Worm (Caenorhabditis elegans) whole organism, L4 larva: ENCODE results near the gene C15H7.3.

Experiments used
- F44E2.7 ChIP-seq: fragments of 200-800 bp; sonication (Bioruptor generic); IDR thresholded peaks from 2 replicates; pipeline ENCODE4 v2.1.2; 2022; ENCODE audit warnings: missing genetic modification characterization, missing compliant biosample characterization
- F49E8.2 ChIP-seq: sonication (generic microtip); optimal IDR thresholded peaks from 2 replicates; lab custom pipeline; 2016; ENCODE audit warnings: missing compliant biosample characterization, mild to moderate bottlenecking, missing genetic modification characterization, borderline replicate concordance
- T20F7.1 ChIP-seq: fragments of 200-800 bp; sonication (Bioruptor generic); optimal IDR thresholded peaks from 2 replicates; lab custom pipeline; 2018; ENCODE audit warnings: mild to moderate bottlenecking, missing genetic modification characterization, missing compliant biosample characterization
- T26A8.4 ChIP-seq: fragments of 200-800 bp; sonication (Bioruptor generic); IDR thresholded peaks from 2 replicates; pipeline ENCODE4 v1.3.6; 2022; ENCODE audit warnings: missing genetic modification characterization, missing compliant biosample characterization
- Y5F2A.4 ChIP-seq: fragments of 200-800 bp; sonication (Bioruptor generic); optimal IDR thresholded peaks from 2 replicates; lab custom pipeline; 2018; ENCODE audit warnings: mild to moderate bottlenecking, missing genetic modification characterization, missing compliant biosample characterization
- Y75B8A.6 ChIP-seq: fragments of 200-800 bp; sonication (Bioruptor generic); IDR thresholded peaks from 2 replicates; pipeline ENCODE4 v1.3.6; 2022; ENCODE audit warnings: missing genetic modification reagents, missing genetic modification characterization, missing compliant biosample characterization
- aha-1 ChIP-seq: fragments of 150-350 bp; peaks from one replicate; lab custom pipeline; 2014; ENCODE audit warnings: missing biosample characterization, missing genetic modification characterization
- aly-2 ChIP-seq: sonication (generic microtip); optimal IDR thresholded peaks from 2 replicates; lab custom pipeline; 2018; ENCODE audit warnings: missing biosample characterization, missing genetic modification characterization
- ceh-82 ChIP-seq: sonication (generic microtip); optimal IDR thresholded peaks from 2 replicates; lab custom pipeline; 2017; ENCODE audit warnings: missing biosample characterization, missing genetic modification characterization
- ces-1 ChIP-seq: fragments of 150-350 bp; sonication (generic microtip); optimal IDR thresholded peaks from 4 replicates; lab custom pipeline; 2014; ENCODE audit warnings: missing biosample characterization, missing genetic modification reagents, missing genetic modification characterization
- cey-2 ChIP-seq: sonication (generic microtip); optimal IDR thresholded peaks from 3 replicates; lab custom pipeline; 2017; ENCODE audit warnings: missing genetic modification characterization, mild to moderate bottlenecking, missing compliant biosample characterization, antibody characterized with exemption, borderline replicate concordance; ENCODE audit not compliant: insufficient read depth
- ctbp-1 ChIP-seq: fragments of 200-800 bp; sonication (Bioruptor generic); IDR thresholded peaks from 2 replicates; pipeline ENCODE4 v1.3.6; 2022; ENCODE audit warnings: missing genetic modification reagents, missing genetic modification characterization, missing compliant biosample characterization
- daf-16 ChIP-seq, 3 experiments: sonication (generic microtip); optimal IDR thresholded peaks; 2 replicates each; lab custom pipeline; 2016 to 2017; ENCODE audit warnings: missing genetic modification characterization in 3 of 3, missing genetic modification reagents in 3 of 3, mild to moderate bottlenecking in 2 of 3, missing compliant biosample characterization in 2 of 3, missing biosample characterization in 1 of 3, moderate library complexity in 1 of 3
- daf-19 ChIP-seq: fragments of 200-800 bp; sonication (Bioruptor generic); conservative IDR thresholded peaks from 2 replicates; pipeline ENCODE4 v1.3.6; 2022; ENCODE audit warnings: missing genetic modification characterization, missing compliant biosample characterization
- dmd-6 ChIP-seq: fragments of 200-800 bp; sonication (Bioruptor generic); IDR thresholded peaks from 2 replicates; pipeline ENCODE4 v1.3.6; 2022; ENCODE audit warnings: missing genetic modification reagents, missing genetic modification characterization, missing compliant biosample characterization
- dmd-9 ChIP-seq: fragments of 200-800 bp; sonication (Bioruptor generic); IDR thresholded peaks from 2 replicates; pipeline ENCODE4 v1.3.6; 2022; ENCODE audit warnings: missing genetic modification reagents, missing genetic modification characterization, missing compliant biosample characterization
- dve-1 ChIP-seq: sonication (generic microtip); optimal IDR thresholded peaks from 2 replicates; lab custom pipeline; 2017; ENCODE audit warnings: antibody characterized with exemption, mild to moderate bottlenecking, missing genetic modification characterization, missing compliant biosample characterization; ENCODE audit not compliant: insufficient read depth
- egl-43 ChIP-seq: fragments of 200-800 bp; sonication (Bioruptor generic); IDR thresholded peaks from 2 replicates; pipeline ENCODE4 v1.3.6; 2022; ENCODE audit warnings: missing genetic modification reagents, missing genetic modification characterization, missing compliant biosample characterization
- gei-8 ChIP-seq: fragments of 200-800 bp; sonication (Bioruptor generic); optimal IDR thresholded peaks from 2 replicates; lab custom pipeline; 2018; ENCODE audit warnings: mild to moderate bottlenecking, missing genetic modification characterization, missing compliant biosample characterization
- hlh-11 ChIP-seq: fragments of 200-800 bp; sonication (Bioruptor generic); optimal IDR thresholded peaks from 2 replicates; lab custom pipeline; 2018; ENCODE audit warnings: mild to moderate bottlenecking, missing genetic modification characterization, missing compliant biosample characterization
- hlh-30 ChIP-seq: sonication (generic microtip); optimal IDR thresholded peaks from 2 replicates; lab custom pipeline; 2017; ENCODE audit warnings: antibody characterized with exemption, mild to moderate bottlenecking, missing genetic modification characterization, missing compliant biosample characterization; ENCODE audit not compliant: insufficient read depth
- lin-1 ChIP-seq: fragments of 200-800 bp; sonication (Bioruptor generic); IDR thresholded peaks from 2 replicates; pipeline ENCODE4 v1.3.6; 2022; ENCODE audit warnings: missing genetic modification reagents, missing genetic modification characterization, missing compliant biosample characterization
- lin-13 ChIP-seq: fragments of 150-350 bp; optimal IDR thresholded peaks from 2 replicates; lab custom pipeline; 2014; ENCODE audit warnings: missing biosample characterization, missing genetic modification reagents, missing genetic modification characterization
- lin-38 ChIP-seq: fragments of 200-800 bp; sonication (Bioruptor generic); IDR thresholded peaks from 2 replicates; pipeline ENCODE4 v1.3.6; 2022; ENCODE audit warnings: missing genetic modification reagents, missing genetic modification characterization, missing compliant biosample characterization
- lin-39 ChIP-seq: fragments of 150-350 bp; optimal IDR thresholded peaks from 2 replicates; lab custom pipeline; 2014; ENCODE audit warnings: missing biosample characterization, missing genetic modification reagents, missing genetic modification characterization
- madf-9 ChIP-seq: fragments of 200-800 bp; sonication (Bioruptor generic); conservative IDR thresholded peaks from 2 replicates; pipeline ENCODE4 v1.3.6; 2022; ENCODE audit warnings: missing genetic modification reagents, missing genetic modification characterization, missing compliant biosample characterization
- mep-1 ChIP-seq: fragments of 150-350 bp; sonication (generic microtip); optimal IDR thresholded peaks from 3 replicates; lab custom pipeline; 2014; ENCODE audit warnings: missing biosample characterization, missing genetic modification characterization
- mes-2 ChIP-seq: sonication (generic microtip); optimal IDR thresholded peaks from 2 replicates; lab custom pipeline; 2016; ENCODE audit warnings: missing genotype, mild to moderate bottlenecking, missing genetic modification characterization, missing compliant biosample characterization; ENCODE audit not compliant: poor library complexity, severe bottlenecking
- mxl-2 ChIP-seq: fragments of 200-800 bp; sonication (Bioruptor generic); conservative IDR thresholded peaks from 2 replicates; pipeline ENCODE4 v1.3.6; 2022; ENCODE audit warnings: missing genetic modification reagents, missing genetic modification characterization, missing compliant biosample characterization
- mxl-3 ChIP-seq: fragments of 200-800 bp; sonication (Bioruptor generic); optimal IDR thresholded peaks from 2 replicates; lab custom pipeline; 2018; ENCODE audit warnings: mild to moderate bottlenecking, missing genetic modification characterization, missing compliant biosample characterization
- nhr-111 ChIP-seq: fragments of 200-800 bp; sonication (Bioruptor generic); optimal IDR thresholded peaks from 2 replicates; lab custom pipeline; 2018; ENCODE audit warnings: mild to moderate bottlenecking, missing genetic modification characterization, missing compliant biosample characterization
- nhr-237 ChIP-seq: sonication (generic microtip); optimal IDR thresholded peaks from 2 replicates; lab custom pipeline; 2017; ENCODE audit warnings: missing biosample characterization, missing genetic modification characterization
- nhr-28 ChIP-seq: fragments of 150-350 bp; optimal IDR thresholded peaks from 2 replicates; lab custom pipeline; 2014; ENCODE audit warnings: missing biosample characterization, missing genetic modification characterization
- nhr-41 ChIP-seq: fragments of 200-800 bp; sonication (Bioruptor generic); IDR thresholded peaks from 2 replicates; pipeline ENCODE4 v1.3.6; 2022; ENCODE audit warnings: missing genetic modification reagents, missing genetic modification characterization, missing compliant biosample characterization
- nhr-42 ChIP-seq: fragments of 200-800 bp; sonication (Bioruptor generic); IDR thresholded peaks from 2 replicates; pipeline ENCODE4 v1.3.6; 2022; ENCODE audit warnings: missing genetic modification characterization, missing compliant biosample characterization
- nhr-77 ChIP-seq: fragments of 150-350 bp; optimal IDR thresholded peaks from 2 replicates; lab custom pipeline; 2014; ENCODE audit warnings: missing biosample characterization, missing genetic modification characterization
- rbr-2 ChIP-seq: sonication (generic microtip); optimal IDR thresholded peaks from 2 replicates; lab custom pipeline; 2016; ENCODE audit warnings: missing genotype, missing genetic modification characterization, missing compliant biosample characterization
- sdz-12 ChIP-seq: fragments of 200-800 bp; sonication (Bioruptor generic); optimal IDR thresholded peaks from 2 replicates; lab custom pipeline; 2018; ENCODE audit warnings: mild to moderate bottlenecking, missing genetic modification characterization, missing compliant biosample characterization
- snpc-1.2 ChIP-seq: fragments of 200-800 bp; sonication (Bioruptor generic); IDR thresholded peaks from 2 replicates; pipeline ENCODE4 v1.3.6; 2022; ENCODE audit warnings: missing genetic modification reagents, missing genetic modification characterization, missing compliant biosample characterization
- snpc-4 ChIP-seq: fragments of 150-350 bp; optimal IDR thresholded peaks from 2 replicates; lab custom pipeline; 2014; ENCODE audit warnings: missing biosample characterization, missing genetic modification characterization
- tag-97 ChIP-seq: fragments of 200-800 bp; sonication (Bioruptor generic); IDR thresholded peaks from 2 replicates; pipeline ENCODE4 v1.3.6; 2022; ENCODE audit warnings: missing genetic modification characterization, missing compliant biosample characterization
- unc-130 ChIP-seq: sonication (generic microtip); optimal IDR thresholded peaks from 2 replicates; lab custom pipeline; 2016; ENCODE audit warnings: missing genetic modification reagents, missing genetic modification characterization, missing compliant biosample characterization
- unc-39 ChIP-seq: sonication (generic microtip); optimal IDR thresholded peaks from 2 replicates; lab custom pipeline; 2017; ENCODE audit warnings: missing biosample characterization, missing genetic modification characterization
- zag-1 ChIP-seq: fragments of 150-350 bp; optimal IDR thresholded peaks from 2 replicates; lab custom pipeline; 2014; ENCODE audit warnings: missing biosample characterization, missing genetic modification characterization
- zfp-2 ChIP-seq: sonication (generic microtip); optimal IDR thresholded peaks from 2 replicates; lab custom pipeline; 2016; ENCODE audit warnings: mild to moderate bottlenecking, missing genetic modification characterization, missing compliant biosample characterization
- zfp-3 ChIP-seq: fragments of 200-800 bp; sonication (Bioruptor generic); conservative IDR thresholded peaks from 2 replicates; pipeline ENCODE4 v1.3.6; 2022; ENCODE audit warnings: missing genetic modification reagents, missing genetic modification characterization, missing compliant biosample characterization

C15H7.3 gene

ce11 chrIII:9619079-9619761, 32.6 kb downstream of the C15H7.3 start, which contains the start of gene hlh-11 (continued):
- TF ChIP-seq gei-8 (GFP tag; lab: Kevin White, UChicago) (peak; percentile 89), mes-2 (peak; percentile 53), Y75B8A.6 (0 out of 2 replicates have a peak, but pooled peaks have one; percentile 34), T20F7.1 (GFP tag; lab: Kevin White, UChicago) (peak; percentile 70), zag-1 (tag; lab: Kevin White, UChicago) (peak; percentile 48), mxl-2 (peak; percentile 68), cey-2 (tag; lab: Kevin White, UChicago) (peak; percentile 64), T26A8.4 (GFP tag; lab: Robert Waterston, UW) (peak; percentile 79), ctbp-1 (GFP tag; lab: Robert Waterston, UW) (peak; percentile 91), hlh-11 (tag; lab: Kevin White, UChicago) (no peak), nhr-237 (tag; lab: Kevin White, UChicago) (peak; percentile 64), ceh-82 (tag; lab: Kevin White, UChicago) (no peak)

ce11 chrIII:9617599-9618262, 34.0 kb downstream of the C15H7.3 start:
- no peak for TF ChIP-seq nhr-42
- no peak for TF ChIP-seq tag-97 (GFP tag; lab: Robert Waterston, UW)
- no peak for TF ChIP-seq zfp-2 (tag; lab: Kevin White, UChicago)
- TF ChIP-seq dve-1 (tag; lab: Kevin White, UChicago) = peak; percentile 50
- no peak for TF ChIP-seq snpc-4 (tag; lab: Kevin White, UChicago)
- peak; percentile 44 for TF ChIP-seq hlh-30
- no peak for TF ChIP-seq daf-19 (GFP tag; lab: Robert Waterston, UW)
- TF ChIP-seq zfp-3 (GFP tag; lab: Robert Waterston, UW) = no peak
- no peak for TF ChIP-seq daf-16 (GFP tag; optimal IDR thresholded peaks at IDR 0.05; lab: Kevin White, UChicago)
- TF ChIP-seq daf-16 (tag; optimal IDR thresholded peaks at IDR 0.05; lab: Kevin White, UChicago) = peak; percentile 23
- no peak for TF ChIP-seq lin-13 (GFP tag; lab: Kevin White, UChicago)
- TF ChIP-seq lin-38 (GFP tag; lab: Robert Waterston, UW) = no peak
- TF ChIP-seq mxl-3 (GFP tag; lab: Kevin White, UChicago) = peak; percentile 23
- TF ChIP-seq nhr-28 (tag; lab: Kevin White, UChicago) = peak; percentile 61
- TF ChIP-seq mes-2 = peak; percentile 14
- no peak for TF ChIP-seq F44E2.7 (GFP tag; lab: Robert Waterston, UW)
- TF ChIP-seq lin-39 (tag; lab: Kevin White, UChicago) = no peak
- TF ChIP-seq egl-43 (GFP tag; lab: Robert Waterston, UW) = no peak
- TF ChIP-seq ces-1 = no peak
- no peak for TF ChIP-seq Y5F2A.4 (GFP tag; lab: Kevin White, UChicago)
- no peak for TF ChIP-seq sdz-12
- TF ChIP-seq aly-2 (tag; lab: Kevin White, UChicago) = no peak
- TF ChIP-seq mep-1 (tag; lab: Kevin White, UChicago) = no peak

DNA sequence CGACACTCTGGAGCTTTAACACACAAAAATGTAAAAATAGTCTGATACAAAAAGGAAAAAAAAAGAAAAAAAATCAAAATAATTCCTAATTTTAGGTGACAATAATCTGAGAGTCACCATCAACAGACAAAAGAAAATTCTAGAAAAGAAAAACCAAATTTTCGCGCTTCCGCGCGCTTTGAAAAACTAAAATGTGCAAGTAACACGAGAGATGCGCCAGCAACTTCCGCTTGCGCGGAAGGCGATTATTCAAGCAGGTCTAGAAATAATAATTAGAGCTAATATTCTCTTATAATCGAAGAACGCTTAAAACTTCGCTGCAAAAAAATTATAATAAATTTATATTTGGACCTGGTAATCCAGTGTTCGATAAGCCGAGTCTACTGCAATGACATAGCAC, 34.8 kb downstream of the C15H7.3 start:
- TF ChIP-seq lin-1 (GFP tag; lab: Robert Waterston, UW) = no peak
- TF ChIP-seq nhr-41 (GFP tag; lab: Robert Waterston, UW) = no peak
- no peak for TF ChIP-seq nhr-111 (GFP tag; lab: Kevin White, UChicago)
- no peak for TF ChIP-seq rbr-2 (tag; lab: Kevin White, UChicago)
- TF ChIP-seq dmd-9 (GFP tag; lab: Robert Waterston, UW) = no peak
- TF ChIP-seq snpc-4 (tag; lab: Kevin White, UChicago) = no peak
- peak; percentile 96 for TF ChIP-seq unc-130 (GFP tag; lab: Kevin White, UChicago)
- TF ChIP-seq snpc-1.2 (GFP tag; lab: Robert Waterston, UW) = peak; percentile 87
- TF ChIP-seq unc-39 (tag; lab: Kevin White, UChicago) = no peak
- peak; percentile 97 for TF ChIP-seq F49E8.2 (tag; lab: Kevin White, UChicago)
- TF ChIP-seq madf-9 (GFP tag; lab: Robert Waterston, UW) = no peak
- TF ChIP-seq hlh-11 (tag; lab: Kevin White, UChicago) = no peak
- TF ChIP-seq tag-97 (GFP tag; lab: Robert Waterston, UW) = no peak
- TF ChIP-seq nhr-77 (tag; lab: Kevin White, UChicago) = no peak
- peak; percentile 66 for TF ChIP-seq aha-1
- no peak for TF ChIP-seq dmd-6
- TF ChIP-seq nhr-42 = no peak
